Worm (Caenorhabditis elegans): Measurements from ENCODE around the gene abl-1.

Gene abl-1

ce11 chrX:10616041-10616440 is 8.0 kb downstream of the abl-1 start:
- no peak for TF ChIP-seq pha-2 (tag; optimal IDR thresholded peaks at IDR 0.05)
- no peak for TF ChIP-seq syd-9 (tag; optimal IDR thresholded peaks at IDR 0.05)
- TF ChIP-seq unc-55 (GFP tag; optimal IDR thresholded peaks at IDR 0.05) = no peak
- no peak for TF ChIP-seq T23F11.4 (GFP tag; optimal IDR thresholded peaks at IDR 0.05)
- no peak for TF ChIP-seq K02D7.2 (tag; optimal IDR thresholded peaks at IDR 0.05)
- TF ChIP-seq K09A11.1 (tag; optimal IDR thresholded peaks at IDR 0.05; ENCODE audit: insufficient read depth) = no peak
- no peak for TF ChIP-seq ceh-24 (tag; optimal IDR thresholded peaks at IDR 0.05)
- no peak for TF ChIP-seq ceh-14 (tag; optimal IDR thresholded peaks at IDR 0.05)
- TF ChIP-seq madf-2 (tag; optimal IDR thresholded peaks at IDR 0.05) = no peak
- TF ChIP-seq lin-11 (tag; optimal IDR thresholded peaks at IDR 0.05) = no peak
- TF ChIP-seq C38D4.7 (GFP tag; optimal IDR thresholded peaks at IDR 0.05) = no peak
- no peak for TF ChIP-seq Y22D7AL.16 (tag; optimal IDR thresholded peaks at IDR 0.05)
- no peak for TF ChIP-seq ceh-48 (tag; optimal IDR thresholded peaks at IDR 0.05)
- no peak for TF ChIP-seq pros-1 (tag; optimal IDR thresholded peaks at IDR 0.05)
- no peak for TF ChIP-seq ceh-6 (GFP tag; optimal IDR thresholded peaks at IDR 0.05)
- peak; percentile 77 for TF ChIP-seq unc-42 (tag; optimal IDR thresholded peaks at IDR 0.05)
- TF ChIP-seq ama-1 (optimal IDR thresholded peaks at IDR 0.05) = no peak
- no peak for TF ChIP-seq elt-2 (tag; optimal IDR thresholded peaks at IDR 0.05)
- TF ChIP-seq elt-4 (tag; optimal IDR thresholded peaks at IDR 0.05) = no peak
- TF ChIP-seq ceh-31 (tag; optimal IDR thresholded peaks at IDR 0.05) = peak; percentile 13
- TF ChIP-seq F13H6.1 (tag; optimal IDR thresholded peaks at IDR 0.05) = peak; percentile 2
- peak; percentile 13 for TF ChIP-seq ttx-3 (tag; optimal IDR thresholded peaks at IDR 0.05)
- no peak for TF ChIP-seq sdc-2 (tag; optimal IDR thresholded peaks at IDR 0.05)
- TF ChIP-seq fax-1 (tag; optimal IDR thresholded peaks at IDR 0.05) = no peak
- TF ChIP-seq ahr-1 (tag; optimal IDR thresholded peaks at IDR 0.05) = no peak
- TF ChIP-seq mec-3 (tag; optimal IDR thresholded peaks at IDR 0.05; ENCODE audit: borderline replicate concordance) = no peak
- peak; percentile 7 for TF ChIP-seq tbx-2 (tag; optimal IDR thresholded peaks at IDR 0.05)
- no peak for TF ChIP-seq zip-5 (tag; optimal IDR thresholded peaks at IDR 0.05)
- no peak for TF ChIP-seq eyg-1 (tag; optimal IDR thresholded peaks at IDR 0.05)
- no peak for TF ChIP-seq sox-4 (tag; optimal IDR thresholded peaks at IDR 0.05)

ce11 chrX:10612355-10612754 is 11.7 kb downstream of the abl-1 start:
- no peak for TF ChIP-seq mec-3 (tag; optimal IDR thresholded peaks at IDR 0.05; ENCODE audit: borderline replicate concordance)

- no peak for TF ChIP-seq pros-1 (tag; optimal IDR thresholded peaks at IDR 0.05)
- no peak for TF ChIP-seq nhr-11 (tag; optimal IDR thresholded peaks at IDR 0.05)
- no peak for TF ChIP-seq tbx-7 (tag; optimal IDR thresholded peaks at IDR 0.05)
- TF ChIP-seq ttx-3 (tag; optimal IDR thresholded peaks at IDR 0.05) = no peak
- TF ChIP-seq ceh-19 (GFP tag; optimal IDR thresholded peaks at IDR 0.05) = no peak
- TF ChIP-seq madf-2 (tag; optimal IDR thresholded peaks at IDR 0.05) = no peak
- TF ChIP-seq mec-3 (tag; optimal IDR thresholded peaks at IDR 0.05; ENCODE audit: borderline replicate concordance) = no peak
- TF ChIP-seq ahr-1 (tag; optimal IDR thresholded peaks at IDR 0.05) = no peak
- no peak for TF ChIP-seq unc-42 (tag; optimal IDR thresholded peaks at IDR 0.05)
Measured at ce11 chrX:10609878-10610277, 14.1 kb downstream of the abl-1 start.

- TF ChIP-seq ceh-19 (GFP tag; optimal IDR thresholded peaks at IDR 0.05) (no peak), K09A11.1 (tag; optimal IDR thresholded peaks at IDR 0.05; ENCODE audit: insufficient read depth) (no peak), ttx-3 (tag; optimal IDR thresholded peaks at IDR 0.05) (no peak), ceh-31 (tag; optimal IDR thresholded peaks at IDR 0.05) (no peak), pha-2 (tag; optimal IDR thresholded peaks at IDR 0.05) (no peak), hlh-15 (tag; optimal IDR thresholded peaks at IDR 0.05) (no peak), T23F11.4 (GFP tag; optimal IDR thresholded peaks at IDR 0.05) (no peak), eyg-1 (tag; optimal IDR thresholded peaks at IDR 0.05) (no peak)
Measured at ce11 chrX:10604386-10604785, 19.6 kb downstream of the abl-1 start, which contains the start of gene flp-19. flp-19 (plus strand) TSS chrX:10604686.

ce11 chrX:10599719-10600155 is 24.3 kb downstream of the abl-1 start:
- TF ChIP-seq ceh-31 (tag; optimal IDR thresholded peaks at IDR 0.05) (peak; percentile 60), C08G9.2 (tag; optimal IDR thresholded peaks at IDR 0.05) (no peak), unc-55 (GFP tag; optimal IDR thresholded peaks at IDR 0.05) (peak; percentile 85)

Measured in whole organism, late embryonic.